Fruit fly (Drosophila melanogaster): ENCODE data around the gene ome.
A peak's percentile ranks its signal among the peaks of the same experiment; 100 is the strongest.

Gene ome

dm6 chr3L:14756724-14757463 is 84.3 kb downstream of the ome start (continued):
- TF ChIP-seq ranshi (GFP tag; IDR thresholded peaks at IDR 0.05) (peak; percentile 88), ham (GFP tag; IDR thresholded peaks at IDR 0.05) (peak; percentile 79; the same call in 1 of the 2 replicates), CG17802 (tag; optimal IDR thresholded peaks at IDR 0.05) (peak; percentile 56), cwo (GFP tag; optimal IDR thresholded peaks at IDR 0.05) (peak; percentile 79), dmrt11E (tag; optimal IDR thresholded peaks at IDR 0.05) (peak; percentile 49), dm (GFP tag; optimal IDR thresholded peaks at IDR 0.05) (peak; percentile 76), vnd (GFP tag; IDR thresholded peaks at IDR 0.05; ENCODE audit: partially characterized antibody) (no peak), CG5180 (GFP tag; optimal IDR thresholded peaks at IDR 0.05) (peak; percentile 74), odd (GFP tag; optimal IDR thresholded peaks at IDR 0.05) (peak; percentile 72), lov (optimal IDR thresholded peaks at IDR 0.05) (no peak), lov (GFP tag; IDR thresholded peaks at IDR 0.05) (peak; percentile 85; the same call in 2 of the 3 replicates), kay (GFP tag; optimal IDR thresholded peaks at IDR 0.05) (peak; percentile 69), CG17912 (GFP tag; optimal IDR thresholded peaks at IDR 0.05) (peak; percentile 45), Nf-YB (GFP tag; optimal IDR thresholded peaks at IDR 0.05) (peak; percentile 62), CG2116 (GFP tag; optimal IDR thresholded peaks at IDR 0.05) (peak; percentile 61), CG3163 (GFP tag; optimal IDR thresholded peaks at IDR 0.05) (peak; percentile 94), bbx (GFP tag; IDR thresholded peaks at IDR 0.05; ENCODE audit: partially characterized antibody) (no peak), CG4854 (GFP tag; optimal IDR thresholded peaks at IDR 0.05) (peak; percentile 73), unc-4 (GFP tag; IDR thresholded peaks at IDR 0.05; ENCODE audit: partially characterized antibody) (no peak), CG11247 (GFP tag; IDR thresholded peaks at IDR 0.05) (peak; percentile 92), D19B (GFP tag; optimal IDR thresholded peaks at IDR 0.05) (peak; percentile 83), lola (GFP tag; optimal IDR thresholded peaks at IDR 0.05) (peak in 1 of 3 experiments; percentile 63), CG18262 (tag; optimal IDR thresholded peaks at IDR 0.05) (peak; percentile 78), CG11456 (GFP tag; IDR thresholded peaks at IDR 0.05) (peak; percentile 95), CG34224 (GFP tag; IDR thresholded peaks at IDR 0.05; ENCODE audit: partially characterized antibody) (peak; percentile 36; the same call in 2 of the 3 replicates), Hr51 (GFP tag; optimal IDR thresholded peaks at IDR 0.05) (peak; percentile 80 to 88), eyg (GFP tag; optimal IDR thresholded peaks at IDR 0.05) (peak; percentile 70), ato (GFP tag; IDR thresholded peaks at IDR 0.05; ENCODE audit: partially characterized antibody) (no peak), TFAM (GFP tag; optimal IDR thresholded peaks at IDR 0.05) (peak; percentile 2), CG12299 (tag; optimal IDR thresholded peaks at IDR 0.05) (peak; percentile 71), CG7839 (tag; optimal IDR thresholded peaks at IDR 0.05) (peak; percentile 90), MTF-1 (GFP tag; optimal IDR thresholded peaks at IDR 0.05; ENCODE audit: borderline replicate concordance) (peak; percentile 82), wdn (GFP tag; IDR thresholded peaks at IDR 0.05) (peak; percentile 89), gsb-n (tag; optimal IDR thresholded peaks at IDR 0.05) (peak; percentile 46), BEAF-32 (GFP tag; optimal IDR thresholded peaks at IDR 0.05) (peak; percentile 1), CG11085 (GFP tag; IDR thresholded peaks at IDR 0.05) (peak; percentile 87), Hr3 (GFP tag; optimal IDR thresholded peaks at IDR 0.05) (peak; percentile 84), cad (GFP tag; optimal IDR thresholded peaks at IDR 0.05) (peak; percentile 27), CG15601 (tag; optimal IDR thresholded peaks at IDR 0.05) (peak; percentile 31), zfh2 (GFP tag; optimal IDR thresholded peaks at IDR 0.05) (peak; percentile 94), croc (GFP tag; conservative IDR thresholded peaks at IDR 0.05) (peak; percentile 75), CG13424 (tag; optimal IDR thresholded peaks at IDR 0.05) (peak; percentile 87), CG12155 (GFP tag; optimal IDR thresholded peaks at IDR 0.05) (peak; percentile 91), otp (GFP tag; IDR thresholded peaks at IDR 0.05) (peak; percentile 86), sc (optimal IDR thresholded peaks at IDR 0.05) (no peak), sc (GFP tag; optimal IDR thresholded peaks at IDR 0.05) (peak; percentile 50), Drgx (GFP tag; IDR thresholded peaks at IDR 0.05) (peak; percentile 95), B-H1 (GFP tag; IDR thresholded peaks at IDR 0.05) (peak; percentile 74)

Measured in whole organism, embryonic.